Worm (Caenorhabditis elegans): ENCODE data around the gene F36H5.12.
"Not testable (repeated sequence)": the region's sequence is repeated elsewhere in the genome, so short reads cannot be mapped to it uniquely, and the experiment has no call there.

F36H5.12 gene

ce11 chrII:1759602-1760001 is 17.0 kb downstream of the F36H5.12 start, which contains the start of gene F36H5.18:
Gene F36H5.18, plus strand, starts transcription at chrII:1759902.
- TF ChIP-seq nhr-12 (tag; optimal IDR thresholded peaks at IDR 0.05) (no peak), nhr-6 (tag; optimal IDR thresholded peaks at IDR 0.05) (no peak), nhr-77 (tag; optimal IDR thresholded peaks at IDR 0.05) (no peak), skn-1 (tag; optimal IDR thresholded peaks at IDR 0.05) (no peak), lin-11 (tag; optimal IDR thresholded peaks at IDR 0.05) (no peak), unc-62 (GFP tag; optimal IDR thresholded peaks at IDR 0.05) (no peak), unc-39 (tag; optimal IDR thresholded peaks at IDR 0.05) (no peak), ceh-16 (tag; optimal IDR thresholded peaks at IDR 0.05) (no peak), nhr-129 (tag; optimal IDR thresholded peaks at IDR 0.05) (no peak), aly-2 (tag; optimal IDR thresholded peaks at IDR 0.05) (no peak)

- TF ChIP-seq dmd-4 (tag; optimal IDR thresholded peaks at IDR 0.05) (no peak), lin-39 (tag; optimal IDR thresholded peaks at IDR 0.05) (no peak)
These were observed 18.9 kb downstream of the F36H5.12 start, which contains the start of gene F36H5.4 for ce11 chrII:1761564-1761963. Gene F36H5.4, plus strand, starts transcription at chrII:1761864.

ce11 chrII:1763072-1763471 is 20.4 kb downstream of the F36H5.12 start, which contains the start of gene math-28:
Gene math-28, plus strand, starts transcription at chrII:1763372.
- no peak for TF ChIP-seq lin-39 (tag; optimal IDR thresholded peaks at IDR 0.05)
- TF ChIP-seq snpc-4 (tag; optimal IDR thresholded peaks at IDR 0.05) = no peak
- no peak for TF ChIP-seq gmeb-1 (tag; optimal IDR thresholded peaks at IDR 0.05)
- no peak for TF ChIP-seq ztf-1 (GFP tag; conservative IDR thresholded peaks at IDR 0.05)
- TF ChIP-seq unc-62 (GFP tag; optimal IDR thresholded peaks at IDR 0.05) = no peak
- no peak for TF ChIP-seq ztf-4 (tag; optimal IDR thresholded peaks at IDR 0.05)
- TF ChIP-seq nhr-237 (tag; optimal IDR thresholded peaks at IDR 0.05) = no peak
- no peak for TF ChIP-seq nhr-6 (tag; optimal IDR thresholded peaks at IDR 0.05)
- no peak for TF ChIP-seq mab-5 (tag; optimal IDR thresholded peaks at IDR 0.05)
- no peak for TF ChIP-seq nhr-11 (tag; optimal IDR thresholded peaks at IDR 0.05)
- no peak for TF ChIP-seq aly-2 (tag; optimal IDR thresholded peaks at IDR 0.05)
- TF ChIP-seq zag-1 (tag; optimal IDR thresholded peaks at IDR 0.05) = no peak
- no peak for TF ChIP-seq peb-1 (tag; optimal IDR thresholded peaks at IDR 0.05)
- no peak for TF ChIP-seq lin-11 (tag; optimal IDR thresholded peaks at IDR 0.05)
- no peak for TF ChIP-seq egl-27 (tag; optimal IDR thresholded peaks at IDR 0.05)

ce11 chrII:1766715-1767114 is 24.1 kb downstream of the F36H5.12 start:
- TF ChIP-seq zag-1 (tag; optimal IDR thresholded peaks at IDR 0.05) (no peak), sma-9 (GFP tag; optimal IDR thresholded peaks at IDR 0.05) (no peak), sma-9 (tag; optimal IDR thresholded peaks at IDR 0.05) (no peak), blmp-1 (tag; optimal IDR thresholded peaks at IDR 0.05; ENCODE audit: insufficient read depth) (no peak), F13H6.1 (tag; optimal IDR thresholded peaks at IDR 0.05) (no peak)

- TF ChIP-seq fos-1 (tag; optimal IDR thresholded peaks at IDR 0.05) = peak; percentile 34
These were observed 24.8 kb downstream of the F36H5.12 start for ce11 chrII:1767458-1767857.

ce11 chrII:1771347-1771746 is 28.7 kb downstream of the F36H5.12 start, which contains the start of gene math-26:
Gene math-26, plus strand, starts transcription at chrII:1771647.
- not testable (repeated sequence) for TF ChIP-seq blmp-1 (tag; optimal IDR thresholded peaks at IDR 0.05; ENCODE audit: insufficient read depth); lsy-2 (tag; optimal IDR thresholded peaks at IDR 0.05); sma-3 (GFP tag; optimal IDR thresholded peaks at IDR 0.05)

- TF ChIP-seq elt-1 (tag; optimal IDR thresholded peaks at IDR 0.05) (no peak), ama-1 (optimal IDR thresholded peaks at IDR 0.05) (no peak), C34F6.9 (tag; optimal IDR thresholded peaks at IDR 0.05) (no peak), lin-39 (tag; optimal IDR thresholded peaks at IDR 0.05) (no peak), gmeb-1 (tag; optimal IDR thresholded peaks at IDR 0.05) (no peak), nhr-23 (tag; optimal IDR thresholded peaks at IDR 0.05) (no peak)
These were observed 29.1 kb downstream of the F36H5.12 start, which contains the start of gene math-3 for ce11 chrII:1771785-1772184. Gene math-3, plus strand, starts transcription at chrII:1772085.
